Fruit fly (Drosophila melanogaster) Kc167 (cell line): ENCODE results near the gene Stat92E.

Source experiments
- Myc ChIP-seq: fragments of >200 bp; optimal IDR thresholded peaks from 2 replicates; lab custom pipeline; 2017; ENCODE audit warnings: missing external identifiers
- Sin3A ChIP-seq: fragments of >200 bp; optimal IDR thresholded peaks from 2 replicates; lab custom pipeline; 2018; ENCODE audit warnings: missing external identifiers
- h ChIP-seq: fragments of >200 bp; optimal IDR thresholded peaks from 3 replicates; lab custom pipeline; 2018; ENCODE audit warnings: missing external identifiers
- insv ChIP-seq: fragments of >200 bp; optimal IDR thresholded peaks from 3 replicates; lab custom pipeline; 2018; ENCODE audit warnings: missing external identifiers
- psq ChIP-seq: fragments of >200 bp; optimal IDR thresholded peaks from 2 replicates; lab custom pipeline; 2017; ENCODE audit warnings: missing external identifiers
- ttk ChIP-seq: sonication (Bioruptor generic); optimal IDR thresholded peaks from 2 replicates; lab custom pipeline; 2017; ENCODE audit warnings: missing external identifiers

The Stat92E gene

dm6 chr3R:20587630-20588479 is 35.7 kb upstream of the Stat92E start, which contains the start of gene Septin2:
Gene Septin2 (minus strand): TSS chr3R:20588356.
- no peak for TF ChIP-seq psq (lab: Kevin White, UChicago)
- TF ChIP-seq Myc (lab: Kevin White, UChicago): no peak
- TF ChIP-seq insv (lab: Kevin White, UChicago): no peak
- no peak for TF ChIP-seq Sin3A (lab: Kevin White, UChicago)
- no peak for TF ChIP-seq h (lab: Kevin White, UChicago)
- no peak for TF ChIP-seq ttk (lab: Kevin White, UChicago)

dm6 chr3R:20586409-20586808 is 34.3 kb upstream of the Stat92E start:
- TF ChIP-seq psq (lab: Kevin White, UChicago) (no peak), ttk (lab: Kevin White, UChicago) (no peak), Myc (lab: Kevin White, UChicago) (no peak), Sin3A (lab: Kevin White, UChicago) (no peak), insv (lab: Kevin White, UChicago) (no peak), h (lab: Kevin White, UChicago) (no peak)

- TF ChIP-seq h (lab: Kevin White, UChicago): no peak
- no peak for TF ChIP-seq insv (lab: Kevin White, UChicago)
- no peak for TF ChIP-seq psq (lab: Kevin White, UChicago)
Measured at dm6 chr3R:20585566-20585965, 33.5 kb upstream of the Stat92E start, which contains the start of gene CG16953. Gene CG16953 (minus strand): TSS chr3R:20585833.

- TF ChIP-seq h (lab: Kevin White, UChicago) (no peak), Myc (lab: Kevin White, UChicago) (no peak), insv (lab: Kevin White, UChicago) (no peak), Sin3A (lab: Kevin White, UChicago) (no peak), psq (lab: Kevin White, UChicago) (no peak), ttk (lab: Kevin White, UChicago) (no peak)
Measured at dm6 chr3R:20581376-20581775, 29.3 kb upstream of the Stat92E start, which contains the start of gene CG34008. Gene CG34008 (minus strand): TSS chr3R:20581522.

dm6 chr3R:20579816-20580215 is 27.7 kb upstream of the Stat92E start, which contains the start of the genes EloB and Srp14:
Gene EloB (minus strand): TSS chr3R:20579850.
Gene Srp14 (plus strand): TSS chr3R:20580115.
- TF ChIP-seq Myc (lab: Kevin White, UChicago) (no peak), Sin3A (lab: Kevin White, UChicago) (no peak), insv (lab: Kevin White, UChicago) (no peak), ttk (lab: Kevin White, UChicago) (no peak), h (lab: Kevin White, UChicago) (no peak), psq (lab: Kevin White, UChicago) (no peak)

dm6 chr3R:20576789-20577188 is 24.7 kb upstream of the Stat92E start, which contains the start of the genes TFAM and CG5412:
Gene TFAM (minus strand): TSS chr3R:20577010.
Gene CG5412 (plus strand): TSS chr3R:20577053.
- TF ChIP-seq psq (lab: Kevin White, UChicago): no peak
- TF ChIP-seq Myc (lab: Kevin White, UChicago): no peak
- no peak for TF ChIP-seq ttk (lab: Kevin White, UChicago)
- TF ChIP-seq h (lab: Kevin White, UChicago): no peak
- TF ChIP-seq insv (lab: Kevin White, UChicago): no peak
- no peak for TF ChIP-seq Sin3A (lab: Kevin White, UChicago)

- TF ChIP-seq Sin3A (lab: Kevin White, UChicago): no peak
- TF ChIP-seq psq (lab: Kevin White, UChicago): no peak
- no peak for TF ChIP-seq ttk (lab: Kevin White, UChicago)
- TF ChIP-seq Myc (lab: Kevin White, UChicago): no peak
- TF ChIP-seq insv (lab: Kevin White, UChicago): no peak
- no peak for TF ChIP-seq h (lab: Kevin White, UChicago)
Measured at dm6 chr3R:20574535-20574980, 22.4 kb upstream of the Stat92E start.

- no peak for TF ChIP-seq psq (lab: Kevin White, UChicago)
- no peak for TF ChIP-seq Myc (lab: Kevin White, UChicago)
- TF ChIP-seq ttk (lab: Kevin White, UChicago): no peak
- TF ChIP-seq h (lab: Kevin White, UChicago): no peak
- no peak for TF ChIP-seq insv (lab: Kevin White, UChicago)
- no peak for TF ChIP-seq Sin3A (lab: Kevin White, UChicago)
Measured at dm6 chr3R:20573326-20573725, 21.2 kb upstream of the Stat92E start.

- TF ChIP-seq ttk (lab: Kevin White, UChicago): no peak
- no peak for TF ChIP-seq h (lab: Kevin White, UChicago)
- no peak for TF ChIP-seq Myc (lab: Kevin White, UChicago)
- TF ChIP-seq insv (lab: Kevin White, UChicago): no peak
- no peak for TF ChIP-seq psq (lab: Kevin White, UChicago)
- TF ChIP-seq Sin3A (lab: Kevin White, UChicago): no peak
Measured at dm6 chr3R:20567507-20568222, 15.6 kb upstream of the Stat92E start.

- no peak for TF ChIP-seq h (lab: Kevin White, UChicago)
- no peak for TF ChIP-seq ttk (lab: Kevin White, UChicago)
- no peak for TF ChIP-seq psq (lab: Kevin White, UChicago)
- TF ChIP-seq Myc (lab: Kevin White, UChicago): no peak
- no peak for TF ChIP-seq insv (lab: Kevin White, UChicago)
- no peak for TF ChIP-seq Sin3A (lab: Kevin White, UChicago)
Measured at dm6 chr3R:20565546-20565948, 13.4 kb upstream of the Stat92E start.
